Worm (Caenorhabditis elegans) whole organism, late embryonic: ENCODE results near the gene wht-4.

ENCODE experiments used
- C08G9.2 ChIP-seq: sonication (generic microtip); optimal IDR thresholded peaks from 2 replicates; lab custom pipeline; 2016; ENCODE audit warnings: mild to moderate bottlenecking, missing genetic modification characterization, moderate library complexity, missing compliant biosample characterization
- F13H6.1 ChIP-seq: sonication (generic microtip); optimal IDR thresholded peaks from 2 replicates; lab custom pipeline; 2016; ENCODE audit warnings: missing genetic modification characterization, missing compliant biosample characterization
- ama-1 ChIP-seq: fragments of 150-350 bp; optimal IDR thresholded peaks from 2 replicates; lab custom pipeline; 2014
- ceh-14 ChIP-seq: sonication (generic microtip); optimal IDR thresholded peaks from 2 replicates; lab custom pipeline; 2016; ENCODE audit warnings: missing genotype, missing genetic modification characterization, missing compliant biosample characterization
- ceh-18 ChIP-seq: sonication (generic microtip); optimal IDR thresholded peaks from 2 replicates; lab custom pipeline; 2016; ENCODE audit warnings: missing genetic modification characterization, missing compliant biosample characterization
- ceh-22 ChIP-seq: sonication (generic microtip); optimal IDR thresholded peaks from 2 replicates; lab custom pipeline; 2017; ENCODE audit warnings: missing biosample characterization, missing genetic modification characterization
- ceh-34 ChIP-seq: sonication (generic microtip); optimal IDR thresholded peaks from 2 replicates; lab custom pipeline; 2016; ENCODE audit warnings: mild to moderate bottlenecking, missing genetic modification characterization, missing compliant biosample characterization
- ceh-48 ChIP-seq: sonication (generic microtip); optimal IDR thresholded peaks from 2 replicates; lab custom pipeline; 2016; ENCODE audit warnings: missing genetic modification characterization, inconsistent platforms, missing compliant biosample characterization
- ceh-6 ChIP-seq: fragments of 200-800 bp; sonication (Bioruptor generic); optimal IDR thresholded peaks from 2 replicates; lab custom pipeline; 2018; ENCODE audit warnings: mild to moderate bottlenecking, missing genetic modification characterization, missing compliant biosample characterization
- ceh-9 ChIP-seq: sonication (generic microtip); optimal IDR thresholded peaks from 2 replicates; lab custom pipeline; 2016; ENCODE audit warnings: mild to moderate bottlenecking, missing genetic modification characterization, inconsistent platforms, missing compliant biosample characterization
- che-1 ChIP-seq: sonication (generic microtip); optimal IDR thresholded peaks from 2 replicates; lab custom pipeline; 2016; ENCODE audit warnings: mild to moderate bottlenecking, missing genetic modification characterization, missing compliant biosample characterization
- dmd-4 ChIP-seq: sonication (generic microtip); optimal IDR thresholded peaks from 2 replicates; lab custom pipeline; 2016; ENCODE audit warnings: borderline replicate concordance, missing genetic modification characterization, missing compliant biosample characterization
- elt-2 ChIP-seq: sonication (generic microtip); optimal IDR thresholded peaks from 2 replicates; lab custom pipeline; 2016; ENCODE audit warnings: missing genetic modification reagents, missing genetic modification characterization, missing compliant biosample characterization
- gmeb-2 ChIP-seq: sonication (generic microtip); optimal IDR thresholded peaks from 2 replicates; lab custom pipeline; 2016; ENCODE audit warnings: missing genetic modification characterization, inconsistent platforms, missing compliant biosample characterization
- hlh-15 ChIP-seq: sonication (generic microtip); optimal IDR thresholded peaks from 2 replicates; lab custom pipeline; 2016; ENCODE audit warnings: missing genetic modification characterization, missing compliant biosample characterization
- hlh-30 ChIP-seq: sonication (generic microtip); optimal IDR thresholded peaks from 2 replicates; lab custom pipeline; 2017; ENCODE audit warnings: antibody characterized with exemption, missing genetic modification characterization, missing compliant biosample characterization; ENCODE audit not compliant: insufficient read depth
- lim-6 ChIP-seq: sonication (generic microtip); optimal IDR thresholded peaks from 2 replicates; lab custom pipeline; 2016; ENCODE audit warnings: missing genetic modification characterization, missing compliant biosample characterization
- madf-2 ChIP-seq: sonication (generic microtip); optimal IDR thresholded peaks from 2 replicates; lab custom pipeline; 2017; ENCODE audit warnings: missing genetic modification characterization, missing compliant biosample characterization
- mec-3 ChIP-seq: sonication (generic microtip); optimal IDR thresholded peaks from 2 replicates; lab custom pipeline; 2016; ENCODE audit warnings: borderline replicate concordance, missing genetic modification characterization, missing compliant biosample characterization
- nfya-1 ChIP-seq: sonication (generic microtip); optimal IDR thresholded peaks from 2 replicates; lab custom pipeline; 2017; ENCODE audit warnings: missing genetic modification characterization, mild to moderate bottlenecking, missing compliant biosample characterization, antibody characterized with exemption, moderate library complexity
- nhr-232 ChIP-seq: sonication (generic microtip); optimal IDR thresholded peaks from 2 replicates; lab custom pipeline; 2016; ENCODE audit warnings: missing genetic modification characterization, missing compliant biosample characterization
- npax-4 ChIP-seq: sonication (generic microtip); optimal IDR thresholded peaks from 2 replicates; lab custom pipeline; 2016; ENCODE audit warnings: missing genetic modification characterization, missing compliant biosample characterization
- odd-2 ChIP-seq: sonication (generic microtip); optimal IDR thresholded peaks from 2 replicates; lab custom pipeline; 2017; ENCODE audit warnings: antibody characterized with exemption, mild to moderate bottlenecking, missing genetic modification characterization, missing compliant biosample characterization
- pha-4 ChIP-seq: fragments of 150-350 bp; optimal IDR thresholded peaks from 2 replicates; lab custom pipeline; 2018; ENCODE audit warnings: missing biosample characterization, missing genetic modification reagents, missing genetic modification characterization
- pqm-1 ChIP-seq: sonication (generic microtip); optimal IDR thresholded peaks from 2 replicates; lab custom pipeline; 2016; ENCODE audit warnings: missing genetic modification characterization, missing compliant biosample characterization
- pros-1 ChIP-seq: fragments of 150-350 bp; optimal IDR thresholded peaks from 2 replicates; lab custom pipeline; 2014; ENCODE audit warnings: missing biosample characterization, missing genetic modification reagents, missing genetic modification characterization
- rnt-1 ChIP-seq: sonication (generic microtip); optimal IDR thresholded peaks from 2 replicates; lab custom pipeline; 2016; ENCODE audit warnings: missing genetic modification characterization, missing compliant biosample characterization
- sdc-2 ChIP-seq: sonication (generic microtip); optimal IDR thresholded peaks from 2 replicates; lab custom pipeline; 2016; ENCODE audit warnings: missing genotype, missing genetic modification characterization, missing compliant biosample characterization
- sox-2 ChIP-seq: fragments of 200-800 bp; sonication (Bioruptor generic); IDR thresholded peaks from 2 replicates; pipeline ENCODE4 v1.3.6; 2022; ENCODE audit warnings: missing genetic modification reagents, missing genetic modification characterization, missing compliant biosample characterization
- sox-4 ChIP-seq: sonication (generic microtip); optimal IDR thresholded peaks from 2 replicates; lab custom pipeline; 2017; ENCODE audit warnings: mild to moderate bottlenecking, missing genetic modification characterization, inconsistent platforms, missing compliant biosample characterization
- tbx-7 ChIP-seq: sonication (generic microtip); optimal IDR thresholded peaks from 2 replicates; lab custom pipeline; 2016; ENCODE audit warnings: missing genotype, missing genetic modification characterization, missing compliant biosample characterization
- ttx-3 ChIP-seq: sonication (generic microtip); optimal IDR thresholded peaks from 2 replicates; lab custom pipeline; 2016; ENCODE audit warnings: missing genetic modification reagents, missing genetic modification characterization, missing compliant biosample characterization
- unc-55 ChIP-seq: sonication (generic microtip); optimal IDR thresholded peaks from 2 replicates; lab custom pipeline; 2017; ENCODE audit warnings: missing biosample characterization, missing genetic modification reagents, missing genetic modification characterization

The wht-4 gene

ce11 chrII:3296644-3297043 lies 17.9 kb downstream of the wht-4 start, which contains the start of gene btb-16:
TSS of gene btb-16 (plus strand) at chrII:3296883.
- TF ChIP-seq elt-2 (tag; lab: Kevin White, UChicago) (peak; percentile 15), pha-4 (tag; lab: Kevin White, UChicago) (no peak)
- TF ChIP-seq, all 69 proteins: peak for 1

ce11 chrII:3297914-3298313 lies 19.2 kb downstream of the wht-4 start, which contains the start of gene btb-18:
TSS of gene btb-18 (plus strand) at chrII:3298214.
- TF ChIP-seq sdc-2 (tag; lab: Kevin White, UChicago) (no peak), pha-4 (tag; lab: Kevin White, UChicago) (no peak), ceh-34 (tag; lab: Kevin White, UChicago) (no peak), dmd-4 (tag; lab: Kevin White, UChicago) (no peak), gmeb-2 (tag; lab: Kevin White, UChicago) (no peak), che-1 (tag; lab: Kevin White, UChicago) (no peak)

ce11 chrII:3299457-3299856 lies 20.7 kb downstream of the wht-4 start, which contains the start of gene btb-22:
TSS of gene btb-22 (plus strand) at chrII:3299757.
- TF ChIP-seq ceh-22 (tag; lab: Kevin White, UChicago): no peak
- TF ChIP-seq sox-4 (tag; lab: Kevin White, UChicago): no peak
- no peak for TF ChIP-seq madf-2

ce11 chrII:3303582-3303981 lies 24.8 kb downstream of the wht-4 start:
- TF ChIP-seq unc-55 (GFP tag; lab: Kevin White, UChicago) (peak; percentile 21), hlh-30 (tag; lab: Kevin White, UChicago) (no peak), ceh-48 (tag; lab: Kevin White, UChicago) (peak; percentile 45), ama-1 (lab: Kevin White, UChicago) (peak; percentile 4), pqm-1 (no peak)

- TF ChIP-seq ceh-48 (tag; lab: Kevin White, UChicago): peak; percentile 73
- no peak for TF ChIP-seq C08G9.2
- peak; percentile 68 for TF ChIP-seq elt-2 (tag; lab: Kevin White, UChicago)
- no peak for TF ChIP-seq ttx-3
- no peak for TF ChIP-seq pqm-1
- TF ChIP-seq rnt-1 (tag; lab: Kevin White, UChicago): peak; percentile 12
Measured at ce11 chrII:3310957-3311657, 32.4 kb downstream of the wht-4 start.

- TF ChIP-seq sox-2 (no peak), hlh-15 (tag; lab: Kevin White, UChicago) (no peak)
Measured at ce11 chrII:3313442-3313841, 34.7 kb downstream of the wht-4 start, which contains the start of gene F39E9.6. TSS of gene F39E9.6 (minus strand) at chrII:3313542.

- peak; percentile 76 for TF ChIP-seq elt-2 (tag; lab: Kevin White, UChicago)
- no peak for TF ChIP-seq F13H6.1 (tag; lab: Kevin White, UChicago)
Measured at ce11 chrII:3318839-3319238, 40.1 kb downstream of the wht-4 start.

- TF ChIP-seq pros-1: no peak
- no peak for TF ChIP-seq tbx-7
- TF ChIP-seq npax-4 (tag; lab: Kevin White, UChicago): no peak
- no peak for TF ChIP-seq ceh-9 (tag; lab: Kevin White, UChicago)
- no peak for TF ChIP-seq lim-6
- TF ChIP-seq nfya-1 (tag; lab: Kevin White, UChicago): no peak
- TF ChIP-seq ceh-48 (tag; lab: Kevin White, UChicago): no peak
- TF ChIP-seq mec-3 (tag; lab: Kevin White, UChicago): no peak
- TF ChIP-seq sox-4 (tag; lab: Kevin White, UChicago): no peak
- no peak for TF ChIP-seq ceh-18 (tag; lab: Kevin White, UChicago)
- no peak for TF ChIP-seq F13H6.1 (tag; lab: Kevin White, UChicago)
- no peak for TF ChIP-seq hlh-30 (tag; lab: Kevin White, UChicago)
- no peak for TF ChIP-seq odd-2 (tag; lab: Kevin White, UChicago)
- no peak for TF ChIP-seq ceh-6
- TF ChIP-seq sdc-2 (tag; lab: Kevin White, UChicago): no peak
- no peak for TF ChIP-seq ceh-14
- TF ChIP-seq nhr-232 (tag; lab: Kevin White, UChicago): no peak
Measured at ce11 chrII:3322257-3322656, 43.5 kb downstream of the wht-4 start, which contains the start of gene Y46D2A.1. TSS of gene Y46D2A.1 (plus strand) at chrII:3322557.
